Fruit fly (Drosophila melanogaster) whole organism: ENCODE results near the gene Acer.

Experiments used
- CG8478 ChIP-seq: fragments of >200 bp; optimal IDR thresholded peaks from 2 replicates; lab custom pipeline; 2018; ENCODE audit warnings: inconsistent platforms
- Dll ChIP-seq: fragments of >200 bp; optimal IDR thresholded peaks from 2 replicates; lab custom pipeline; 2017
- EcR ChIP-seq, 2 experiments: fragments of >200 bp; optimal IDR thresholded peaks; 2 replicates each; lab custom pipeline; 2017; ENCODE audit warnings: missing biosample characterization in 2 of 2, missing genetic modification characterization in 2 of 2, missing genetic modification reagents in 2 of 2
- pan ChIP-seq: fragments of >200 bp; optimal IDR thresholded peaks from 2 replicates; lab custom pipeline; 2017
- psq ChIP-seq: fragments of >200 bp; optimal IDR thresholded peaks from 2 replicates; lab custom pipeline; 2017
- usp ChIP-seq: fragments of >200 bp; optimal IDR thresholded peaks from 2 replicates; lab custom pipeline; 2017; ENCODE audit warnings: missing biosample characterization, missing genetic modification characterization, mixed read lengths

The Acer gene

DNA sequence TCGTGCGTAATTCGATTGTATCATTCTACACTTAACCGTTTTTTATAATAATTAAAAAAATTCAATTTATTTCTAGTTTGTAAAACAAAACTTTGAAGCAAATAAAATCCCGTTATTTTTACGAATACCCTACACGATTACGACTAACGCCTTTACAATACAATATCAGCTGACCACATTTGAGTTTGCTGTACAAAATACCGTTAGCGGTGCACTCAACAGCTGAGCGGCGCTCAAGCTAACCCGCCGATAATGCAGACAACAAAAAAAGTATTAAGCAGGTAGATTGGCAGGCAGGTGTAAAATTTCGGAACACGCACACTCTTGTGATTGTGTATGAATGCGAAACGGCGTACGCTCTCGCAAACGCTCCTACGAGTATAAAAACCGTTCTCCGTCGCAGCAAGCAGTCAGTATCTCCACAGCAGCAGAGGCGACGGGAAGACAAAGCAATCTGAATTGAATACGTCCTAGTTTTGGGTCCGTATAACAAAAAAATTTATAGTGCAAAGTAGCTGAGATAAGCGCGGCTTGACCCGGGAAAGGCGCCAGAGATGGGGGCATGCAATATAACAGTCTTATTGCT, at the start of gene Acer:
Acer (plus strand) TSS at position 210 of the 586 bp plus-strand sequence.
- TF ChIP-seq EcR (GFP tag; optimal IDR thresholded peaks at IDR 0.05; lab: Kevin White, UChicago) (no peak), psq (no peak), Dll (lab: Kevin White, UChicago) (no peak), CG8478 (lab: Kevin White, UChicago) (no peak), pan (lab: Kevin White, UChicago) (no peak), usp (GFP tag; lab: Kevin White, UChicago) (no peak)

DNA sequence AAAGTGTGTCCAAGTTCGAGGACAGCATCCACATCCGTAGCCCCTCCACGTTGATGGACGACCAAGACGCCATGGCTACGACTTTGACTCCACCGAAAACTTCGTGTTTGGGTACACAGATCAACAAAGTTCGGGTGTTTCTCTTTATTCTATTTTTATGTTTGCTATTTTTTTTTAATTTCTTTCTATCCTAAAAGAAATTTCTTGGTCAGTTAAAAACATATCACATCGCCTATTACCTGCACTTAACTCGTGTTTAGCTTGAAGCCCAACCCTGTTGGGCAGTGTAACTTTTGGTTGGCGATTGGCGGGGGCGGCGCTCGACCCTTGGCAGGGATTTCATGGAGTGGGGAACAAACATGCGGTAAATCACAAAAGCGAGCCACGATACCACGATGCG, 48.3 kb upstream of the Acer start:
- no peak for TF ChIP-seq CG8478 (lab: Kevin White, UChicago)

DNA sequence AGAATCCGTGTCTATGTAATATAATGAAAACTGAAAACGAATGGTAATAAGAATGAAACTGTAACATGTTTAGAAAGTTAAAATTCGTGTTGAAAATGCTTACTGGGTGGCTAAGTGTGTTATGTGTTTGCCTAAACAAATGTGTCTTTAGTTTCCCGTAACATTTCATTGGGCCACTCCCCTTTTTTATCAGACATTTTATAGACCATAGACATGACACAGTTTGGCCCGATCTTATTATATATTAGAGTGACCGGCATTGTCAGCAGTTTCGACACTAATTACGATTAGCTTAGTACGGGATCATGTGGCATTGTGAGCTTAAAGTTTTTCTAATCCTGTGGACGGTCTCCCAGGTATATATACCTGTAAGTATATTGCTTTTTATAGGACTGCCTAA, 44.7 kb upstream of the Acer start, which contains the start of gene CheA29a:
CheA29a (plus strand) TSS at position 301 of the 400 bp plus-strand sequence.
- TF ChIP-seq pan (lab: Kevin White, UChicago) (no peak), CG8478 (lab: Kevin White, UChicago) (no peak), usp (GFP tag; lab: Kevin White, UChicago) (no peak), psq (no peak), EcR (GFP tag; optimal IDR thresholded peaks at IDR 0.05; lab: Kevin White, UChicago) (no peak), Dll (lab: Kevin White, UChicago) (no peak)

DNA sequence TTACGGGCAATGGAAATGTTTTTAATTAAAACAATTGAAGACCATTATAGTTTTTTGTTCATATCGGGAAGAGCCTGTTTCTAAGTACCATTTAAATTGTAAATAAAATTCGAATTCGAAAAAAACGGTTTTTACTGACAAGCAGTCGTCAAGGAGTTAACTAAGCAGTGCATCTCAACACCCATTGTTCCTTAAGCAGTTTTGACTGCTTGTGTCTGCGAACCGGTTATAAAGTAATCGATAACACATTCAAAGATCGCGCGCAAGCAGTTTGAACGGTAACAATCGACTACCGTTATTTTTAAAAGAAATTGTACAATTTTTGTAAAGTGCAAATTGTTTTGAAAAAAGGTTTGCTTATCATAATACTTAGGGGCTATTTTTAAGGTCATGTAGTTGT, 43.8 kb upstream of the Acer start:
- TF ChIP-seq CG8478 (lab: Kevin White, UChicago), result no peak
- no peak for TF ChIP-seq psq
- no peak for TF ChIP-seq EcR (GFP tag; optimal IDR thresholded peaks at IDR 0.05; lab: Kevin White, UChicago)
- TF ChIP-seq Dll (lab: Kevin White, UChicago), result no peak

DNA sequence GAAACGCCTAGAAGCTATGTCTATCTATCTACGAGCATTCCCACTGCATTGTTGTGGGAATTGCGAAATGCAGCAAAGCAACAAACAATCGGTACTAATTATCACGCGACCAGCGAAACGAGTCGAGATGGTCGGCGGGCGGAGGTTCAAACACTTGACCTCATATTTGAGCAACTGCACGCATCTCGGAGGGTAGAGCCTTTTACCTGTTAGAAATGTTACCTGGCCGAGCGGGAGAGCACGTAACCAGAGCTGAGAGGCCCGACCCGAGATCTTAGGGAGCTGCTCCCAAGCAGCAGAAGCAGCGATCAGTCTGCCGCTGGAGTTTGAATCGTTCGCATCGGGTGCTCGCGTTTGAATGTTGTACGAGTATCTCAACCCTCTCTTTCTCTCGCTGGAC, 43.4 kb upstream of the Acer start:
- TF ChIP-seq Dll (lab: Kevin White, UChicago), result peak; percentile 50
- no peak for TF ChIP-seq psq

DNA sequence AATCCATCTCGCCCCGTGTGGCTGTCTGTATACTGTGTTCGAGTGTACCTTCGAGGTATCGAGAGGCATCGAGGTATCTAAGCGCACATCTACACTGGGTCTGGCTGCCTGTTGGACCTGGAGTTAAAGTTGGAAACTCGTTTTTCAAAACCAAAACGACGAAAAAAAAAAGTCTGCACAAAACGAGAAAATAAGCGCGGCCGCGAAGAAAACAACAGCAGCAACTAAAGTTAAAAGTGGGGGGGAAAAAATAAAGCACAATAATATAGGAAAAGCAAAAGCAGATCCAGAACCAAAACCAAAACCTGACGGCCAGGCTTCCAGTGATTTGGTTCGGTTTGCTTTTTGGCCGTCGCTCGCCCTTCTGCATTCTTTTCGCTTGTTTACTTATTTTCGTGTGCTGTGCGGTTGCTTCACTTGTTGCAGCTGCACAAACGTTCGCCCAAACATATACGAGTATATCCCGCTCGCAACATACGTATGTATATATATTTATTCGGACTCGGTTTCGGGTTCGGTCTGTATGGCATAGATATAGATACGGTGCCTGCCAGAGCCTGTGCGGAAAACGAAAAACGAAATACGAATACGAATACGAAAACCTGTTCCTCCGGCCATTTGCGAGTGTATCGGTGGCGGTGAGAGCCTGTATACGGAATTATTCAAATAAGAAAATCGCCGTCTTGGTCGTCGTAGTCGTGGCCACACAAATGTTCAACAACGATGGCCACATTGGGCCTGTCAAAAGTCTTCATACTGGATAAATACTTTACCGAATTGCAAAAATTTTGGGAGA, 42.6 kb upstream of the Acer start:
- TF ChIP-seq CG8478 (lab: Kevin White, UChicago) (no peak), EcR (GFP tag; optimal IDR thresholded peaks at IDR 0.05; lab: Kevin White, UChicago) (no peak), psq (no peak), usp (GFP tag; lab: Kevin White, UChicago) (no peak), Dll (lab: Kevin White, UChicago) (no peak), pan (lab: Kevin White, UChicago) (no peak)

DNA sequence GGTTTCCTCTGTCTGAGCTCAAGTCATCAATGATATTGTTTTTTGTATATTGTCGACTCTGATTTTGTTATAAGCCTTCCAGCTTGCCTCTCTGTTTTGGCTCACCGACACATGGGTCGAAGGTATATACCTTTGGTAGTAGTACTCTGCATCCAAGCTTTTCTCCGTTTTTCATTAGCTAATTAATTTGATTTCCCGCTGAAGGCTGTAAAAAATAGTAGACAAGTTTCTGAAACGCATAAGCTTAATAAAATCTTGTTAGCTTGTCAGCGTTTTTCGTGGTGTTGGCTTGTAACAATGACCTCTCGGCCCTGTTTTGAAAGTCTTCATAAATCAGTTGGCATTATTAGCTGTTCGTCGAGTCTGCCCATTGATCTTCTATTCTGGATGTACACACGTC, 40.9 kb upstream of the Acer start:
- TF ChIP-seq Dll (lab: Kevin White, UChicago) (no peak), pan (lab: Kevin White, UChicago) (no peak), usp (GFP tag; lab: Kevin White, UChicago) (no peak), CG8478 (lab: Kevin White, UChicago) (no peak), psq (no peak), EcR (GFP tag; optimal IDR thresholded peaks at IDR 0.05; lab: Kevin White, UChicago) (no peak)

DNA sequence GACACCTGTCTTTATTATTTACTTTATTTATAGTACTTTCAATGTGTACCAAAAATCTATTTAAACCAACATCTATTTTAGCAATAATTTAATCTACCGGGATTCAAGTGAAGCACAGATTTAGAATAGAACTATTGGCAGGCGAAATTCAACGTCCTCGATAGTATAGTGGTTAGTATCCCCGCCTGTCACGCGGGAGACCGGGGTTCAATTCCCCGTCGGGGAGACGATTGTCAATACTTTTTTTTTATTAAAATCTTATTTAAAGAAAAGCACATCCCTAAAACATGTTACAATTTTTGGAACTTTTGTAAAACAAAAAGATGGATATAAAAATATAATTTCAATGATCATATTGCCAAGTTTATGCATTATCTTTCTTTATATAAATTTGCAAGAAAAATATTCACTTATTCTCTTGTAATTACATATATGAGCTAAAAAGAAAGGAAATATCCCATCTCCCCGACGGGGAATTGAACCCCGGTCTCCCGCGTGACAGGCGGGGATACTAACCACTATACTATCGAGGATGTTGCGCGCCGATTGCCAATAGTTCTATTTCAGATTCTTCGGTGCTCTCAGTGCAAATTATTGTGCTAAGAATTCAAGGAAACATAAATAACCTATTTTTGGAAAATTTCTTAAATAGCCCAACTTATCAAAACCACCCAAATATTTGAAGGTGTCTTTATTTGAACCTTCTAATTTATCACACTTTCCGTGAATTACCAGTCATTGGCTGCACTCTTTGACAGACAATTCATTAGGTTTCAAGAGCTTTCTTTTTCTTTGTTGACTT, 39.9 kb upstream of the Acer start, which contains the start of gene CG43796:
CG43796 (plus strand) TSS at position 752 of the 802 bp plus-strand sequence.
- TF ChIP-seq EcR (GFP tag; optimal IDR thresholded peaks at IDR 0.05; lab: Kevin White, UChicago) (no peak), pan (lab: Kevin White, UChicago) (no peak), Dll (lab: Kevin White, UChicago) (no peak), usp (GFP tag; lab: Kevin White, UChicago) (no peak), CG8478 (lab: Kevin White, UChicago) (no peak), psq (no peak)

DNA sequence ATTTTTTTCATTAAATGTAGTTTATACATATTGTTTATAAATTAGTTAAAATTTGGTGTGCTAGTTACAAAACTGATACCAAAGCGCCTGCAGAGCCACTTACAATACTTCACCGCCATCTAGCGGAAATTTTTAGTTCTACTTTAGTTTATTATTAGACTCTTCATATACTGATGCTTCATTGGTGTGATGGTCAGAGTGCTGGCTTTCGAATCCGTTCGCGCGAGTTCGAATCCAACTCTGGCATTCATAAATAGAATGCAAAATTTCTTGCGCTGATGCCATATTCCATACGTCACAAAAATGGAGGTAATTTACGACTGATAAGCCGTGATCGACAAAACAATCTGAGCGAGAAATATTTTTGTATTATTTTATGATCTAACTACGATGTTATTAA, 36.2 kb upstream of the Acer start:
- TF ChIP-seq pan (lab: Kevin White, UChicago), result no peak

DNA sequence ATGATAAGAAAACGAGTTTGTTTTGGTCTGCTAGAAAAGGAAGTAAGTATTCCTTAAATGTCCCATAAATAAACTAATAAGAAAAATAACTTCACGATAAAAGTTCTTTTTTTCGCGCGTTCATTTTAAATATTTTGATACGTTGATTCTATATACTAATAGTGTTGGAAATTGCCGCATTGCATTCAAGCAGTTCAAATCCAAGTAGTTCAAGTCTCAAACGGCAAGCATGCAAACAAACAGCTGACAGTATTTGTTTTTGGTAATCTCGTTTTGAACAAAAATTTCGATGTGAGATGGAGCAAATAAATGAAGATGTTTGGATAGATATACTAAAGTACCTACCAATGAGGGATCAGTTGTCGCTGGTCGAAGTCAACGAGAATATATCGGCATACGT, 33.0 kb upstream of the Acer start, which contains the start of gene CG13088:
CG13088 (plus strand) TSS at position 247 of the 400 bp plus-strand sequence.
- TF ChIP-seq pan (lab: Kevin White, UChicago) (no peak), psq (no peak), CG8478 (lab: Kevin White, UChicago) (no peak), usp (GFP tag; lab: Kevin White, UChicago) (no peak), EcR (GFP tag; optimal IDR thresholded peaks at IDR 0.05; lab: Kevin White, UChicago) (no peak), Dll (lab: Kevin White, UChicago) (no peak)

DNA sequence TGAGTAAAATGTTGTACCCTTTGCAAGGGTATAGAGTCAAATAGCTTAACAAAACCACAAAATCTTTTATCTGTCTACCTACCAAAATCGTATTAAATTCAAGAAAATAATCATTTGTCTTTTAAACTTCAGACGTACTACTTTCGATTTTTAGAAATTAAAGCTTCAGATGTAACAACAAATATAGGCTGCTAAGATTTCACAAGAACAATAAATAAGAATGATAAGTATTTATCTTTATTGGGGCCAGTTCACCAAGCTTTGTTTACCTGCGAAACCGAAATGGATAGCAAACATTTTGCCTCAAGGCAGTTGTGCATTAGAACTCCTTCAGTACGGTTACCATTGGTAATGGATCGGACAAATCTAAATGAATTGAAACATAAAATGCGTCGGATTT, 31.3 kb upstream of the Acer start, which contains the start of gene CG43400:
CG43400 (plus strand) TSS at position 301 of the 400 bp plus-strand sequence.
- TF ChIP-seq psq (no peak), EcR (GFP tag; optimal IDR thresholded peaks at IDR 0.05; lab: Kevin White, UChicago) (no peak), Dll (lab: Kevin White, UChicago) (no peak), CG8478 (lab: Kevin White, UChicago) (no peak), usp (GFP tag; lab: Kevin White, UChicago) (no peak), pan (lab: Kevin White, UChicago) (no peak)
